Fruit fly (Drosophila melanogaster): ENCODE measurements around the gene Mpi.

Gene Mpi

dm6 chr3R:9747900-9748663, 11.3 kb upstream of the Mpi start:
- no peak for TF ChIP-seq CG17801 (GFP tag; optimal IDR thresholded peaks at IDR 0.05; ENCODE audit: partially characterized antibody)

- no peak for TF ChIP-seq CG17801 (GFP tag; optimal IDR thresholded peaks at IDR 0.05; ENCODE audit: partially characterized antibody)
Observed at dm6 chr3R:9754487-9754886, 4.9 kb upstream of the Mpi start, which contains the start of gene Tti1. Tti1 (minus strand) TSS chr3R:9754686.

dm6 chr3R:9756187-9756586, 3.2 kb upstream of the Mpi start, which contains the start of the genes Alg12 and Rpt3R:
Alg12 (plus strand) TSS chr3R:9756491.
Rpt3R (minus strand) TSS chr3R:9756510.
- TF ChIP-seq CG17801 (GFP tag; optimal IDR thresholded peaks at IDR 0.05; ENCODE audit: partially characterized antibody), result no peak

dm6 chr3R:9762955-9763931, 3.8 kb downstream of the Mpi start, which contains the start of the genes Snap24 and CG8478:
Snap24 (minus strand) TSS chr3R:9763150.
CG8478 (plus strand) TSS chr3R:9763650.
- no peak for TF ChIP-seq CG17801 (GFP tag; optimal IDR thresholded peaks at IDR 0.05; ENCODE audit: partially characterized antibody)

- TF ChIP-seq CG17801 (GFP tag; optimal IDR thresholded peaks at IDR 0.05; ENCODE audit: partially characterized antibody), result peak; percentile 29
Observed at dm6 chr3R:9767620-9768592, 8.5 kb downstream of the Mpi start, which contains the start of gene Naa80. Naa80 (plus strand) TSS chr3R:9767834.

dm6 chr3R:9768884-9769283, 9.5 kb downstream of the Mpi start, which contains the start of gene MED6:
MED6 (minus strand) TSS chr3R:9768984.
- no peak for TF ChIP-seq CG17801 (GFP tag; optimal IDR thresholded peaks at IDR 0.05; ENCODE audit: partially characterized antibody)

- no peak for TF ChIP-seq CG17801 (GFP tag; optimal IDR thresholded peaks at IDR 0.05; ENCODE audit: partially characterized antibody)
Observed at dm6 chr3R:9770127-9770526, 10.7 kb downstream of the Mpi start.

dm6 chr3R:9771519-9771972, 12.1 kb downstream of the Mpi start, which contains the start of gene CG9471:
CG9471 (minus strand) TSS chr3R:9771542.
- TF ChIP-seq CG17801 (GFP tag; optimal IDR thresholded peaks at IDR 0.05; ENCODE audit: partially characterized antibody), result peak; percentile 95

- TF ChIP-seq CG17801 (GFP tag; optimal IDR thresholded peaks at IDR 0.05; ENCODE audit: partially characterized antibody), result no peak
Observed at dm6 chr3R:9774147-9774546, 14.7 kb downstream of the Mpi start, which contains the start of gene Whamy. Whamy (minus strand) TSS chr3R:9774419.

- TF ChIP-seq CG17801 (GFP tag; optimal IDR thresholded peaks at IDR 0.05; ENCODE audit: partially characterized antibody), result no peak
Observed at dm6 chr3R:9774821-9775220, 15.4 kb downstream of the Mpi start, which contains the start of gene topi. topi (plus strand) TSS chr3R:9775121.

dm6 chr3R:9777941-9778360, 18.5 kb downstream of the Mpi start, which contains the start of gene RpS29:
RpS29 (plus strand) TSS chr3R:9778042.
- peak; percentile 81 for TF ChIP-seq CG17801 (GFP tag; optimal IDR thresholded peaks at IDR 0.05; ENCODE audit: partially characterized antibody)

dm6 chr3R:9779764-9780163, 20.3 kb downstream of the Mpi start, which contains the start of gene CG12947:
CG12947 (plus strand) TSS chr3R:9780064.
- TF ChIP-seq CG17801 (GFP tag; optimal IDR thresholded peaks at IDR 0.05; ENCODE audit: partially characterized antibody), result no peak

- TF ChIP-seq CG17801 (GFP tag; optimal IDR thresholded peaks at IDR 0.05; ENCODE audit: partially characterized antibody), result peak; percentile 55
Observed at dm6 chr3R:9783240-9783917, 24.0 kb downstream of the Mpi start.

Data from ovary, adult (tissue).